Fruit fly (Drosophila melanogaster) whole organism, adult: Measurements from ENCODE around the gene bi.

Source experiments
- CG11617 ChIP-seq: fragments of 200-800 bp; sonication (Bioruptor generic); optimal IDR thresholded peaks from 2 replicates; lab custom pipeline; 2017; ENCODE audit warnings: mild to moderate bottlenecking, missing biosample characterization, missing genetic modification reagents, missing genetic modification characterization
- CG14711 ChIP-seq: fragments of 200-800 bp; sonication (Bioruptor generic); optimal IDR thresholded peaks from 2 replicates; lab custom pipeline; 2018; ENCODE audit warnings: missing biosample characterization, mild to moderate bottlenecking, missing genetic modification characterization, moderate library complexity
- CG1620 ChIP-seq: fragments of 200-800 bp; sonication (Bioruptor generic); optimal IDR thresholded peaks from 2 replicates; lab custom pipeline; 2016; ENCODE audit warnings: missing biosample characterization, missing genetic modification characterization
- CG5204 ChIP-seq: fragments of 200-800 bp; sonication (Bioruptor generic); optimal IDR thresholded peaks from 2 replicates; lab custom pipeline; 2016; ENCODE audit warnings: missing biosample characterization, missing genetic modification characterization
- CG7045 ChIP-seq: fragments of 200-800 bp; sonication (Bioruptor generic); optimal IDR thresholded peaks from 2 replicates; lab custom pipeline; 2017; ENCODE audit warnings: missing biosample characterization, mild to moderate bottlenecking, missing genetic modification characterization
- CG7101 ChIP-seq: fragments of 200-800 bp; sonication (Bioruptor generic); optimal IDR thresholded peaks from 2 replicates; lab custom pipeline; 2018; ENCODE audit warnings: missing biosample characterization, mild to moderate bottlenecking, missing genetic modification characterization, moderate library complexity
- Clk ChIP-seq: fragments of 200-800 bp; sonication (Bioruptor generic); optimal IDR thresholded peaks from 2 replicates; lab custom pipeline; 2017; ENCODE audit warnings: missing biosample characterization, missing genetic modification characterization
- Crg-1 ChIP-seq: fragments of 200-800 bp; sonication (Bioruptor generic); optimal IDR thresholded peaks from 2 replicates; lab custom pipeline; 2016; ENCODE audit warnings: missing biosample characterization, missing genetic modification characterization
- Mnt ChIP-seq: fragments of 200-800 bp; sonication (Bioruptor generic); optimal IDR thresholded peaks from 2 replicates; lab custom pipeline; 2016; ENCODE audit warnings: missing biosample characterization, mild to moderate bottlenecking, missing genetic modification characterization
- bab1 ChIP-seq: fragments of 200-800 bp; sonication (Bioruptor generic); optimal IDR thresholded peaks from 3 replicates; lab custom pipeline; 2019; ENCODE audit warnings: missing biosample characterization, mild to moderate bottlenecking, missing genetic modification characterization, moderate library complexity
- cic ChIP-seq: fragments of 200-800 bp; sonication (Bioruptor generic); optimal IDR thresholded peaks from 2 replicates; lab custom pipeline; 2017; ENCODE audit warnings: missing biosample characterization, mild to moderate bottlenecking, missing genetic modification characterization, moderate library complexity
- cnc ChIP-seq, 2 experiments: fragments of >200 bp; optimal IDR thresholded peaks; 2 replicates each; lab custom pipeline; 2017
- kay ChIP-seq: fragments of 200-800 bp; sonication (Bioruptor generic); peaks from one replicate; lab custom pipeline; 2016; ENCODE audit warnings: missing biosample characterization, missing genetic modification characterization, borderline replicate concordance
- tj ChIP-seq: fragments of 200-800 bp; sonication (Bioruptor generic); optimal IDR thresholded peaks from 3 replicates; lab custom pipeline; 2017; ENCODE audit warnings: missing biosample characterization, mild to moderate bottlenecking, missing genetic modification characterization, moderate library complexity

dm6 chrX:4454630-4455029 is 42.0 kb downstream of the bi start:
- TF ChIP-seq Crg-1 (GFP tag; lab: Kevin White, UChicago) (no peak), CG7045 (GFP tag; lab: Kevin White, UChicago) (no peak), CG7101 (tag; lab: Kevin White, UChicago) (no peak), CG1620 (GFP tag; lab: Kevin White, UChicago) (no peak), CG5204 (GFP tag; lab: Kevin White, UChicago) (no peak), kay (GFP tag; lab: Kevin White, UChicago) (no peak), cic (no peak), cnc (optimal IDR thresholded peaks at IDR 0.05; lab: Kevin White, UChicago) (no peak), Clk (GFP tag; lab: Kevin White, UChicago) (no peak), CG11617 (GFP tag; lab: Kevin White, UChicago) (no peak), Mnt (no peak), CG14711 (no peak), tj (GFP tag; lab: Kevin White, UChicago) (no peak), bab1 (GFP tag; lab: Kevin White, UChicago) (no peak)
